Fruit fly (Drosophila melanogaster): ENCODE results near the gene mtd.
A peak's percentile ranks its signal among the peaks of the same experiment; 100 is the strongest.

- peak; percentile 55 for TF ChIP-seq CG6854 (GFP tag; optimal IDR thresholded peaks at IDR 0.05)
- TF ChIP-seq CG6163 (GFP tag; IDR thresholded peaks at IDR 0.05) = peak; percentile 90; the same call in 2 of the 3 replicates
- no peak for TF ChIP-seq fd59A (GFP tag; optimal IDR thresholded peaks at IDR 0.05)
- TF ChIP-seq CG7368 (GFP tag; optimal IDR thresholded peaks at IDR 0.05) = no peak
- TF ChIP-seq fkh (GFP tag; optimal IDR thresholded peaks at IDR 0.05) = no peak
- TF ChIP-seq CG3032 (tag; optimal IDR thresholded peaks at IDR 0.05) = no peak
- TF ChIP-seq CG6792 (GFP tag; optimal IDR thresholded peaks at IDR 0.05) = no peak
- no peak for TF ChIP-seq OdsH (GFP tag; optimal IDR thresholded peaks at IDR 0.05)
- no peak for TF ChIP-seq Eip78C (GFP tag)
- TF ChIP-seq dac (GFP tag; optimal IDR thresholded peaks at IDR 0.05) = no peak
- peak; percentile 1 for TF ChIP-seq Blimp-1 (GFP tag; optimal IDR thresholded peaks at IDR 0.05)
These were observed 69.1 kb downstream of the mtd start for dm6 chr3R:5281094-5281493.
